Worm (Caenorhabditis elegans) whole organism, L4/young adult: ENCODE results near the gene ZC21.10.

Experiments
- W03F9.2 ChIP-seq: fragments of 150-350 bp; optimal IDR thresholded peaks from 2 replicates; lab custom pipeline; 2014; ENCODE audit warnings: missing biosample characterization, missing genetic modification characterization
- dao-5 ChIP-seq: sonication (generic microtip); optimal IDR thresholded peaks from 2 replicates; lab custom pipeline; 2016; ENCODE audit warnings: missing genotype, missing genetic modification characterization, moderate library complexity, missing compliant biosample characterization
- him-1 ChIP-seq: sonication (generic microtip); optimal IDR thresholded peaks from 2 replicates; lab custom pipeline; 2016; ENCODE audit warnings: missing genotype, missing genetic modification reagents, missing genetic modification characterization, missing compliant biosample characterization

DNA sequence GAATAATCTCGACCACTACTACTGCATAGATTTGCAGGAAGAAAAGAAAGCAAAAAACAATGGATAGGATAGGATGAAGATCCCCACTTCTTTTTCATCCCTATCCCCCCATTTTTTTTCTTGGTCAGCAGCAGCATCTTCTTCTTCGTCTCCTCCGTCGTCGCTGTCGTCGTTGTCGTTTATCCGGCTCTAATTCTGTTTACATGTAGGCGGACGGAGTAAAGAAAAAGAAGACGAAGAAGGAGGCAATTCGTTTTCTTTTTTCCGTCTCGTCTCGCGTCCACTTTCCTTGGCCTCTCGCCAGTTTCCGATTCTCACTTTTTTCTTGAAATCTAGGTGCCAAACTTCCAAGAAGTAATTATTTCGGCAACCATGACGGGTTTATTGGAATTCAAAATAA lies 18.2 kb upstream of the ZC21.10 start:
- TF ChIP-seq W03F9.2 (tag; lab: Kevin White, UChicago) (no peak), dao-5 (no peak), him-1 (no peak)
